Fruit fly (Drosophila melanogaster): ENCODE measurements around the gene verm.

The verm gene

DNA sequence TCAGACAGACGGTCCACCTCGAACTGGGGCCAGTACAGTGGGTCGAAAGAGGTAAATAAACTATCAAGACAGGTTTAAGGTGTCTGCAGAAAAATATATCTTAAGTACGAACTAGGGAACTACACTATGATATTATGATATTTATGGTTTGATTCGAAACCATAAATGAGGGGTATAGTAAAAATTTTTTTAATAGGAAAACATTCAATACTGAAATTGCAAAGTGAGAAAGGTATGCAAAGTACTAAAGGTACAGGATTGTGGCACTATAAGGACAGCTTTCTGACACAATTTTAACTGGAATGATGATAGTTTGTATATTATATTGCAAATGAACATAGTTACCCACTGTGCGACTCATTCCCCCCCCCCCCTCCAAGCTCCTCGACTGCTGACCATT is 19.0 kb downstream of the verm start (continued):
- TF ChIP-seq OdsH (GFP tag; optimal IDR thresholded peaks at IDR 0.05) (peak; percentile 34), spab (GFP tag; optimal IDR thresholded peaks at IDR 0.05) (peak; percentile 35), CG8319 (GFP tag; optimal IDR thresholded peaks at IDR 0.05) (no peak), esn (GFP tag; optimal IDR thresholded peaks at IDR 0.05) (peak; percentile 50), fkh (GFP tag; optimal IDR thresholded peaks at IDR 0.05) (no peak), eg (GFP tag; IDR thresholded peaks at IDR 0.05) (no peak), CG6808 (GFP tag; optimal IDR thresholded peaks at IDR 0.05) (peak; percentile 39), topi (GFP tag; optimal IDR thresholded peaks at IDR 0.05) (peak; percentile 56), dac (GFP tag; optimal IDR thresholded peaks at IDR 0.05) (peak; percentile 7), lz (GFP tag; optimal IDR thresholded peaks at IDR 0.05) (peak; percentile 52), Met (GFP tag; optimal IDR thresholded peaks at IDR 0.05) (peak; percentile 52), acj6 (GFP tag; optimal IDR thresholded peaks at IDR 0.05) (peak; percentile 25), CG11902 (GFP tag; optimal IDR thresholded peaks at IDR 0.05) (peak; percentile 15), Hr39 (GFP tag; optimal IDR thresholded peaks at IDR 0.05) (peak; percentile 37), fd59A (GFP tag; optimal IDR thresholded peaks at IDR 0.05) (peak; percentile 13), CG8119 (GFP tag; IDR thresholded peaks at IDR 0.05) (peak; percentile 48; the same call in 1 of the 3 replicates)

DNA sequence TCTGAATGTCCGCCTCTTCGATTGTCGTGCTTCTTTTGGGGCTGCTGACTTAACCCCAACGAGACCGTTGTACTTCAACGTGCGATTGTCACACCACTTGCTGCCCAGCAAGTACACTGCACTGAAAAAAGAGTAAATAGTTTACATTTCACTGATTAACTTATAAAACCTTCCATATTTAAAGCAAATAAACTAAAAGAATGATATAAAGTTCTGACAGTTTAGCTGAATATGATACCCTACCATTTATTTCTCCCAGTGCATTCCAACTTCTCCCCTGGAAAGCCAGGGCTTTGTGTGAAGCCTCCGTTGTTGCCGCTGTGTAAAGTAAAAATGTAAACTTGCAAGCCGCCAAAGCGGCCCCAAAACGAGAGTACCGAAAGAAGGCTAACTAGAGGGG is 20.7 kb downstream of the verm start:
- TF ChIP-seq fd59A (GFP tag; optimal IDR thresholded peaks at IDR 0.05) = no peak
- TF ChIP-seq spab (GFP tag; optimal IDR thresholded peaks at IDR 0.05) = peak; percentile 28
- peak; percentile 45 for TF ChIP-seq pdm3 (GFP tag; optimal IDR thresholded peaks at IDR 0.05)
- peak; percentile 58; the same call in 1 of the 3 replicates for TF ChIP-seq CG6163 (GFP tag; IDR thresholded peaks at IDR 0.05)
- peak; percentile 44 for TF ChIP-seq achi (GFP tag; optimal IDR thresholded peaks at IDR 0.05)
- TF ChIP-seq CG7368 (GFP tag; optimal IDR thresholded peaks at IDR 0.05) = peak; percentile 5
- peak; percentile 50 for TF ChIP-seq acj6 (GFP tag; optimal IDR thresholded peaks at IDR 0.05)
- peak; percentile 60 for TF ChIP-seq Hr39 (GFP tag; optimal IDR thresholded peaks at IDR 0.05)
- peak; percentile 49; the same call in 1 of the 3 replicates for TF ChIP-seq eg (GFP tag; IDR thresholded peaks at IDR 0.05)
- peak; percentile 31 for TF ChIP-seq dsx (GFP tag; optimal IDR thresholded peaks at IDR 0.05; ENCODE audit: poor library complexity, severe bottlenecking)
- peak; percentile 40 for TF ChIP-seq CG32006 (GFP tag; optimal IDR thresholded peaks at IDR 0.05)
- peak; percentile 52 for TF ChIP-seq esn (GFP tag; optimal IDR thresholded peaks at IDR 0.05)
- TF ChIP-seq Gug (GFP tag; IDR thresholded peaks at IDR 0.05) = 0 out of 2 replicates have a peak, but pooled peaks have one; percentile 13
- peak; percentile 23 for TF ChIP-seq Ets21C (GFP tag; optimal IDR thresholded peaks at IDR 0.05)
- no peak for TF ChIP-seq CG4318 (GFP tag; optimal IDR thresholded peaks at IDR 0.05)
- TF ChIP-seq CG3032 (tag; optimal IDR thresholded peaks at IDR 0.05) = peak; percentile 44
- TF ChIP-seq Sox102F (GFP tag; optimal IDR thresholded peaks at IDR 0.05) = peak; percentile 41
- peak; percentile 8 to 27 for TF ChIP-seq ss (GFP tag; optimal IDR thresholded peaks at IDR 0.05)
- TF ChIP-seq salr (GFP tag; optimal IDR thresholded peaks at IDR 0.05) = peak; percentile 6 to 17
- no peak for TF ChIP-seq CG6854 (GFP tag; optimal IDR thresholded peaks at IDR 0.05)
- peak; percentile 30; the same call in 1 of the 2 replicates for TF ChIP-seq CG15336 (GFP tag; IDR thresholded peaks at IDR 0.05)
- peak; percentile 24 for TF ChIP-seq Sox15 (GFP tag; optimal IDR thresholded peaks at IDR 0.05)
- TF ChIP-seq CG11902 (GFP tag; optimal IDR thresholded peaks at IDR 0.05) = peak; percentile 14
- TF ChIP-seq CG6276 (GFP tag; optimal IDR thresholded peaks at IDR 0.05) = no peak
- peak; percentile 60 for TF ChIP-seq CG3919 (GFP tag; optimal IDR thresholded peaks at IDR 0.05)
- peak; percentile 56 for TF ChIP-seq Met (GFP tag; optimal IDR thresholded peaks at IDR 0.05)
- TF ChIP-seq svp (GFP tag) = peak; percentile 77
- no peak for TF ChIP-seq dac (GFP tag; optimal IDR thresholded peaks at IDR 0.05)
- no peak for TF ChIP-seq Eip93F (GFP tag; optimal IDR thresholded peaks at IDR 0.05)
- TF ChIP-seq Blimp-1 (GFP tag; optimal IDR thresholded peaks at IDR 0.05) = no peak
- peak; percentile 55 for TF ChIP-seq cyc (GFP tag; optimal IDR thresholded peaks at IDR 0.05)
- peak; percentile 4 for TF ChIP-seq CG9139 (GFP tag; optimal IDR thresholded peaks at IDR 0.05)
- no peak for TF ChIP-seq CG11294 (GFP tag; IDR thresholded peaks at IDR 0.05)
- peak; percentile 34 for TF ChIP-seq CG10631 (GFP tag; optimal IDR thresholded peaks at IDR 0.05)
- TF ChIP-seq CG8319 (GFP tag; optimal IDR thresholded peaks at IDR 0.05) = no peak
- TF ChIP-seq Eip75B (GFP tag; optimal IDR thresholded peaks at IDR 0.05) = peak; percentile 43
- TF ChIP-seq Ets96B (tag; optimal IDR thresholded peaks at IDR 0.05) = peak; percentile 56
- no peak for TF ChIP-seq fd85E (GFP tag; optimal IDR thresholded peaks at IDR 0.05)
- TF ChIP-seq CG16779 (tag; optimal IDR thresholded peaks at IDR 0.05) = no peak
- TF ChIP-seq CG6808 (GFP tag; optimal IDR thresholded peaks at IDR 0.05) = peak; percentile 31
- no peak for TF ChIP-seq Lpt (GFP tag; optimal IDR thresholded peaks at IDR 0.05)
- TF ChIP-seq Hr4 (GFP tag; optimal IDR thresholded peaks at IDR 0.05) = peak; percentile 28
- peak; percentile 25 for TF ChIP-seq Sox14 (GFP tag; optimal IDR thresholded peaks at IDR 0.05)
